Fruit fly (Drosophila melanogaster) whole organism, prepupa: Measurements from ENCODE around the gene CG9582.
A peak's percentile ranks its signal among the peaks of the same experiment; 100 is the strongest.

Experiments used
- Blimp-1 ChIP-seq: fragments of 200-800 bp; sonication (Bioruptor generic); optimal IDR thresholded peaks from 3 replicates; lab custom pipeline; 2017; ENCODE audit warnings: missing biosample characterization, missing genetic modification characterization, mild to moderate bottlenecking, moderate library complexity, missing genetic modification reagents
- CG10631 ChIP-seq: fragments of 200-800 bp; sonication (Bioruptor generic); optimal IDR thresholded peaks from 2 replicates; lab custom pipeline; 2016; ENCODE audit warnings: missing biosample characterization, missing genetic modification characterization
- CG11294 ChIP-seq: fragments of 200-800 bp; sonication (Bioruptor generic); IDR thresholded peaks from 2 replicates; pipeline ENCODE4 v1.3.6; 2022; ENCODE audit warnings: missing biosample characterization, missing genetic modification characterization
- CG11762 ChIP-seq: fragments of 200-800 bp; sonication (Bioruptor generic); optimal IDR thresholded peaks from 3 replicates; lab custom pipeline; 2016; ENCODE audit warnings: missing biosample characterization, missing genetic modification characterization; ENCODE audit not compliant: insufficient read depth
- CG11902 ChIP-seq: fragments of 200-800 bp; sonication (Bioruptor generic); optimal IDR thresholded peaks from 3 replicates; lab custom pipeline; 2016; ENCODE audit warnings: missing biosample characterization, missing genetic modification characterization
- CG16779 ChIP-seq: fragments of 200-800 bp; sonication (Bioruptor generic); optimal IDR thresholded peaks from 3 replicates; lab custom pipeline; 2017; ENCODE audit warnings: missing biosample characterization, mild to moderate bottlenecking, missing genetic modification characterization
- CG3032 ChIP-seq: fragments of 200-800 bp; optimal IDR thresholded peaks from 2 replicates; lab custom pipeline; 2019; ENCODE audit warnings: missing biosample characterization, mild to moderate bottlenecking, missing genetic modification characterization, moderate library complexity
- CG31627 ChIP-seq: fragments of 200-800 bp; sonication (Bioruptor generic); optimal IDR thresholded peaks from 3 replicates; lab custom pipeline; 2016; ENCODE audit warnings: missing biosample characterization, missing genetic modification characterization
- CG32006 ChIP-seq: fragments of 200-800 bp; sonication (Bioruptor generic); optimal IDR thresholded peaks from 3 replicates; lab custom pipeline; 2017; ENCODE audit warnings: missing biosample characterization, mild to moderate bottlenecking, missing genetic modification characterization
- CG6276 ChIP-seq: fragments of 200-800 bp; sonication (Bioruptor generic); optimal IDR thresholded peaks from 2 replicates; lab custom pipeline; 2017; ENCODE audit warnings: missing biosample characterization, mild to moderate bottlenecking, missing genetic modification characterization
- CG6792 ChIP-seq: fragments of 200-800 bp; sonication (Bioruptor generic); optimal IDR thresholded peaks from 3 replicates; lab custom pipeline; 2016; ENCODE audit warnings: missing biosample characterization, missing genetic modification characterization
- CG6808 ChIP-seq: fragments of 200-800 bp; sonication (Bioruptor generic); optimal IDR thresholded peaks from 3 replicates; lab custom pipeline; 2017; ENCODE audit warnings: missing biosample characterization, missing genetic modification characterization, mild to moderate bottlenecking, moderate library complexity, missing genetic modification reagents
- CG6854 ChIP-seq: fragments of 200-800 bp; sonication (Bioruptor generic); optimal IDR thresholded peaks from 2 replicates; lab custom pipeline; 2017; ENCODE audit warnings: missing biosample characterization, mild to moderate bottlenecking, missing genetic modification characterization
- CG8119 ChIP-seq: fragments of 200-800 bp; sonication (Bioruptor generic); IDR thresholded peaks from 3 replicates; pipeline ENCODE4 v1.3.6; 2022; ENCODE audit warnings: missing biosample characterization, missing genetic modification characterization
- CG8319 ChIP-seq: fragments of 200-800 bp; sonication (Bioruptor generic); optimal IDR thresholded peaks from 3 replicates; lab custom pipeline; 2016; ENCODE audit warnings: missing biosample characterization, missing genetic modification characterization
- CG8632 ChIP-seq: fragments of 200-800 bp; sonication (Bioruptor generic); optimal IDR thresholded peaks from 3 replicates; lab custom pipeline; 2016; ENCODE audit warnings: missing biosample characterization, missing genetic modification characterization
- Eip78C ChIP-seq: fragments of 200-800 bp; sonication (Bioruptor generic); peaks from one replicate; lab custom pipeline; 2016; ENCODE audit warnings: missing biosample characterization, missing genetic modification characterization
- Eip93F ChIP-seq: fragments of 200-800 bp; sonication (Bioruptor generic); optimal IDR thresholded peaks from 2 replicates; lab custom pipeline; 2016; ENCODE audit warnings: missing biosample characterization, mild to moderate bottlenecking, missing genetic modification characterization
- Ets21C ChIP-seq: fragments of 200-800 bp; sonication (Bioruptor generic); optimal IDR thresholded peaks from 3 replicates; lab custom pipeline; 2016; ENCODE audit warnings: missing biosample characterization, missing genetic modification characterization
- Hr38 ChIP-seq: sonication (Bioruptor generic); optimal IDR thresholded peaks from 2 replicates; lab custom pipeline; 2016; ENCODE audit warnings: missing biosample characterization, missing genetic modification characterization
- Hr4 ChIP-seq: fragments of 200-800 bp; sonication (Bioruptor generic); optimal IDR thresholded peaks from 3 replicates; lab custom pipeline; 2016; ENCODE audit warnings: missing biosample characterization, missing genetic modification characterization
- Lpt ChIP-seq: fragments of 200-800 bp; sonication (Bioruptor generic); optimal IDR thresholded peaks from 3 replicates; lab custom pipeline; 2016; ENCODE audit warnings: missing biosample characterization, missing genetic modification characterization
- OdsH ChIP-seq: fragments of 200-800 bp; sonication (Bioruptor generic); optimal IDR thresholded peaks from 3 replicates; lab custom pipeline; 2016; ENCODE audit warnings: missing biosample characterization, missing genetic modification characterization
- Smox ChIP-seq: fragments of 200-800 bp; sonication (Bioruptor generic); optimal IDR thresholded peaks from 3 replicates; lab custom pipeline; 2016; ENCODE audit warnings: missing biosample characterization, missing genetic modification characterization
- Sox14 ChIP-seq: fragments of 200-800 bp; sonication (Bioruptor generic); optimal IDR thresholded peaks from 3 replicates; lab custom pipeline; 2016; ENCODE audit warnings: missing biosample characterization, missing genetic modification characterization
- acj6 ChIP-seq: fragments of 200-800 bp; sonication (Bioruptor generic); optimal IDR thresholded peaks from 3 replicates; lab custom pipeline; 2016; ENCODE audit warnings: missing biosample characterization, missing genetic modification characterization
- cyc ChIP-seq: fragments of 200-800 bp; sonication (Bioruptor generic); optimal IDR thresholded peaks from 3 replicates; lab custom pipeline; 2016; ENCODE audit warnings: missing biosample characterization, missing genetic modification characterization
- dsx ChIP-seq: fragments of 200-800 bp; optimal IDR thresholded peaks from 3 replicates; lab custom pipeline; 2019; ENCODE audit warnings: missing biosample characterization, mild to moderate bottlenecking, missing genetic modification characterization, moderate library complexity; ENCODE audit not compliant: poor library complexity, severe bottlenecking
- eg ChIP-seq: fragments of 200-800 bp; sonication (Bioruptor generic); IDR thresholded peaks from 3 replicates; pipeline ENCODE4 v1.3.6; 2022; ENCODE audit warnings: missing biosample characterization, missing genetic modification characterization
- esn ChIP-seq: fragments of 200-800 bp; sonication (Bioruptor generic); optimal IDR thresholded peaks from 2 replicates; lab custom pipeline; 2016; ENCODE audit warnings: missing biosample characterization, mild to moderate bottlenecking, missing genetic modification characterization, moderate library complexity
- fd59A ChIP-seq: fragments of 200-800 bp; sonication (Bioruptor generic); optimal IDR thresholded peaks from 2 replicates; lab custom pipeline; 2017; ENCODE audit warnings: missing biosample characterization, mild to moderate bottlenecking, missing genetic modification characterization, missing genetic modification reagents
- fkh ChIP-seq: fragments of 200-800 bp; sonication (Bioruptor generic); optimal IDR thresholded peaks from 3 replicates; lab custom pipeline; 2017; ENCODE audit warnings: missing biosample characterization, mild to moderate bottlenecking, missing genetic modification characterization, moderate library complexity
- lz ChIP-seq: fragments of 200-800 bp; sonication (Bioruptor generic); optimal IDR thresholded peaks from 3 replicates; lab custom pipeline; 2016; ENCODE audit warnings: missing biosample characterization, missing genetic modification characterization
- net ChIP-seq: fragments of 200-800 bp; sonication (Bioruptor generic); optimal IDR thresholded peaks from 3 replicates; lab custom pipeline; 2016; ENCODE audit warnings: missing biosample characterization, missing genetic modification characterization
- pdm3 ChIP-seq: fragments of 200-800 bp; sonication (Bioruptor generic); optimal IDR thresholded peaks from 3 replicates; lab custom pipeline; 2016; ENCODE audit warnings: missing biosample characterization, missing genetic modification characterization
- salr ChIP-seq, 2 experiments: fragments of 200-800 bp; sonication (Bioruptor generic); optimal IDR thresholded peaks; 3 replicates each; lab custom pipeline; 2016 to 2018; ENCODE audit warnings: missing biosample characterization in 2 of 2, missing genetic modification characterization in 2 of 2, mild to moderate bottlenecking in 1 of 2
- spab ChIP-seq: fragments of 200-800 bp; sonication (Bioruptor generic); optimal IDR thresholded peaks from 2 replicates; lab custom pipeline; 2017; ENCODE audit warnings: missing biosample characterization, mild to moderate bottlenecking, missing genetic modification characterization, missing genetic modification reagents
- ss ChIP-seq, 2 experiments: fragments of 200-800 bp; sonication (Bioruptor generic); optimal IDR thresholded peaks; 2 replicates in 1 of 2; 3 replicates in 1 of 2; lab custom pipeline; 2017 to 2018; ENCODE audit warnings: mild to moderate bottlenecking in 2 of 2, missing biosample characterization in 2 of 2, missing genetic modification characterization in 2 of 2, moderate library complexity in 1 of 2
- svp ChIP-seq: fragments of 200-800 bp; sonication (Bioruptor generic); peaks from one replicate; lab custom pipeline; 2016; ENCODE audit warnings: missing biosample characterization, missing genetic modification characterization
- topi ChIP-seq: fragments of 200-800 bp; sonication (Bioruptor generic); optimal IDR thresholded peaks from 3 replicates; lab custom pipeline; 2016; ENCODE audit warnings: missing biosample characterization, missing genetic modification characterization
- vri ChIP-seq: fragments of 200-800 bp; sonication (Bioruptor generic); optimal IDR thresholded peaks from 3 replicates; lab custom pipeline; 2016; ENCODE audit warnings: missing biosample characterization, mild to moderate bottlenecking, missing genetic modification characterization

CG9582 gene

dm6 chr2L:8984614-8985318, 46.9 kb downstream of the CG9582 start, which contains the start of gene CG13101 (continued):
- TF ChIP-seq Hr38 (GFP tag; lab: Kevin White, UChicago): no peak
- TF ChIP-seq Ets21C (GFP tag; lab: Kevin White, UChicago): peak; percentile 90
- TF ChIP-seq CG6808 (GFP tag; lab: Kevin White, UChicago): peak; percentile 88
- peak; percentile 85 for TF ChIP-seq fd59A (GFP tag; lab: Kevin White, UChicago)
- TF ChIP-seq lz (GFP tag; lab: Kevin White, UChicago): peak; percentile 94
- TF ChIP-seq Hr4 (GFP tag; lab: Kevin White, UChicago): peak; percentile 83
- TF ChIP-seq pdm3 (GFP tag; lab: Kevin White, UChicago): peak; percentile 96
- TF ChIP-seq topi: peak; percentile 97
- peak; percentile 95 for TF ChIP-seq CG10631 (GFP tag; lab: Kevin White, UChicago)
- TF ChIP-seq Lpt (GFP tag; lab: Kevin White, UChicago): peak; percentile 92
- TF ChIP-seq CG11902 (GFP tag; lab: Kevin White, UChicago): peak; percentile 86
- TF ChIP-seq CG8632 (GFP tag; lab: Kevin White, UChicago): peak; percentile 95
- peak; percentile 94 for TF ChIP-seq dsx (GFP tag; lab: Kevin White, UChicago)
- TF ChIP-seq Sox14 (GFP tag; lab: Kevin White, UChicago): peak; percentile 94
- TF ChIP-seq CG6854 (GFP tag; lab: Kevin White, UChicago): no peak
- TF ChIP-seq CG6792 (GFP tag; lab: Kevin White, UChicago): peak; percentile 96
- TF ChIP-seq esn (GFP tag; lab: Kevin White, UChicago): peak; percentile 98
- TF ChIP-seq OdsH (GFP tag; lab: Kevin White, UChicago): peak; percentile 96
- TF ChIP-seq CG11762: peak; percentile 94
- peak; percentile 72 for TF ChIP-seq Eip93F
- peak; percentile 86 to 90 for TF ChIP-seq ss (GFP tag; optimal IDR thresholded peaks at IDR 0.05; lab: Kevin White, UChicago)

dm6 chr2L:8982584-8983302, 48.9 kb downstream of the CG9582 start:
- TF ChIP-seq fkh: peak; percentile 47
- no peak for TF ChIP-seq eg
- peak; percentile 15 for TF ChIP-seq Eip78C
- TF ChIP-seq svp (GFP tag; lab: Kevin White, UChicago): no peak
- TF ChIP-seq CG32006 (GFP tag; lab: Kevin White, UChicago): no peak
- no peak for TF ChIP-seq vri (GFP tag; lab: Kevin White, UChicago)
- TF ChIP-seq CG3032 (tag; lab: Kevin White, UChicago): no peak
- TF ChIP-seq CG8319: no peak
- no peak for TF ChIP-seq ss (GFP tag; optimal IDR thresholded peaks at IDR 0.05; lab: Kevin White, UChicago)
- TF ChIP-seq CG16779: no peak
- TF ChIP-seq acj6: no peak
- TF ChIP-seq Smox (GFP tag; lab: Kevin White, UChicago): no peak

dm6 chr2L:8980359-8980758, 51.3 kb downstream of the CG9582 start, which contains the start of gene CG18662:
Gene CG18662 (plus strand): TSS chr2L:8980659.
- TF ChIP-seq CG6276 (GFP tag; lab: Kevin White, UChicago): no peak
- no peak for TF ChIP-seq CG31627
- no peak for TF ChIP-seq Ets21C (GFP tag; lab: Kevin White, UChicago)
- no peak for TF ChIP-seq Blimp-1
- no peak for TF ChIP-seq Sox14 (GFP tag; lab: Kevin White, UChicago)
- TF ChIP-seq spab (GFP tag; lab: Kevin White, UChicago): no peak
- no peak for TF ChIP-seq net (GFP tag; lab: Kevin White, UChicago)
- no peak for TF ChIP-seq Hr4 (GFP tag; lab: Kevin White, UChicago)
- no peak for TF ChIP-seq CG10631 (GFP tag; lab: Kevin White, UChicago)
- TF ChIP-seq cyc (GFP tag; lab: Kevin White, UChicago): no peak
- TF ChIP-seq Eip78C: no peak
- TF ChIP-seq fkh: no peak
- TF ChIP-seq CG11294: no peak
- TF ChIP-seq OdsH (GFP tag; lab: Kevin White, UChicago): no peak
- TF ChIP-seq ss (GFP tag; optimal IDR thresholded peaks at IDR 0.05; lab: Kevin White, UChicago): no peak
- TF ChIP-seq salr (GFP tag; optimal IDR thresholded peaks at IDR 0.05; lab: Kevin White, UChicago): no peak
- TF ChIP-seq CG8119 (GFP tag; lab: Robert Waterston, UW): no peak
- no peak for TF ChIP-seq Hr38 (GFP tag; lab: Kevin White, UChicago)
